Fruit fly (Drosophila melanogaster) whole organism, pupa: ENCODE measurements around the gene Sem1.

Experiments
- CG10348 ChIP-seq: fragments of 200-800 bp; sonication (Bioruptor generic); IDR thresholded peaks from 2 replicates; pipeline ENCODE4 v1.3.6; 2022; ENCODE audit warnings: missing biosample characterization, missing genetic modification characterization
- CG12605 ChIP-seq: fragments of 200-800 bp; sonication (Bioruptor generic); IDR thresholded peaks from 2 replicates; pipeline ENCODE4 v1.3.6; 2022; ENCODE audit warnings: missing biosample characterization, missing genetic modification characterization
- CG13204 ChIP-seq: fragments of 200-800 bp; sonication (Bioruptor generic); optimal IDR thresholded peaks from 2 replicates; lab custom pipeline; 2018; ENCODE audit warnings: missing biosample characterization, mild to moderate bottlenecking, missing genetic modification characterization, moderate library complexity
- CG14655 ChIP-seq: fragments of 200-800 bp; sonication (Bioruptor generic); optimal IDR thresholded peaks from 3 replicates; lab custom pipeline; 2017; ENCODE audit warnings: mild to moderate bottlenecking, missing biosample characterization, missing genetic modification reagents, missing genetic modification characterization
- CG15710 ChIP-seq: fragments of 200-800 bp; sonication (Bioruptor generic); optimal IDR thresholded peaks from 2 replicates; lab custom pipeline; 2018; ENCODE audit warnings: missing biosample characterization, mild to moderate bottlenecking, missing genetic modification characterization, moderate library complexity
- CG17806 ChIP-seq: fragments of 200-800 bp; sonication (Bioruptor generic); optimal IDR thresholded peaks from 2 replicates; lab custom pipeline; 2018; ENCODE audit warnings: missing biosample characterization, mild to moderate bottlenecking, missing genetic modification characterization, moderate library complexity
- CG32121 ChIP-seq: fragments of 200-800 bp; sonication (Bioruptor generic); IDR thresholded peaks from 2 replicates; pipeline ENCODE4 v1.3.6; 2022; ENCODE audit warnings: missing biosample characterization, missing genetic modification characterization
- CG34367 ChIP-seq: fragments of 200-800 bp; sonication (Bioruptor generic); optimal IDR thresholded peaks from 2 replicates; lab custom pipeline; 2018; ENCODE audit warnings: missing biosample characterization, mild to moderate bottlenecking, missing genetic modification characterization
- CG4496 ChIP-seq: fragments of 200-800 bp; sonication (Bioruptor generic); IDR thresholded peaks from 3 replicates; pipeline ENCODE4 v1.3.6; 2022; ENCODE audit warnings: missing biosample characterization, missing genetic modification characterization
- CG8159 ChIP-seq: fragments of 200-800 bp; sonication (Bioruptor generic); optimal IDR thresholded peaks from 3 replicates; lab custom pipeline; 2018; ENCODE audit warnings: missing biosample characterization, mild to moderate bottlenecking, missing genetic modification characterization, moderate library complexity
- CG8301 ChIP-seq: fragments of 200-800 bp; sonication (Bioruptor generic); optimal IDR thresholded peaks from 2 replicates; lab custom pipeline; 2018; ENCODE audit warnings: missing biosample characterization, mild to moderate bottlenecking, missing genetic modification characterization
- CG9948 ChIP-seq: fragments of 200-800 bp; sonication (Bioruptor generic); optimal IDR thresholded peaks from 2 replicates; lab custom pipeline; 2018; ENCODE audit warnings: missing biosample characterization, mild to moderate bottlenecking, missing genetic modification characterization, moderate library complexity
- D1 ChIP-seq: fragments of 200-800 bp; sonication (Bioruptor generic); optimal IDR thresholded peaks from 2 replicates; lab custom pipeline; 2018; ENCODE audit warnings: missing biosample characterization, mild to moderate bottlenecking, missing genetic modification characterization, moderate library complexity
- EcR ChIP-seq: fragments of 200-800 bp; sonication (Bioruptor generic); optimal IDR thresholded peaks from 3 replicates; lab custom pipeline; 2019; ENCODE audit warnings: missing biosample characterization, missing genetic modification characterization, mild to moderate bottlenecking, moderate library complexity, missing genetic modification reagents
- Ets98B ChIP-seq: fragments of 200-800 bp; sonication (Bioruptor generic); IDR thresholded peaks from 2 replicates; pipeline ENCODE4 v1.3.6; 2022; ENCODE audit warnings: missing biosample characterization, missing genetic modification characterization
- Pif1A ChIP-seq: fragments of 200-800 bp; sonication (Bioruptor generic); optimal IDR thresholded peaks from 3 replicates; lab custom pipeline; 2016; ENCODE audit warnings: missing biosample characterization, missing genetic modification characterization
- Pif1B ChIP-seq: fragments of 200-800 bp; sonication (Bioruptor generic); optimal IDR thresholded peaks from 3 replicates; lab custom pipeline; 2016; ENCODE audit warnings: missing biosample characterization, missing genetic modification characterization
- Snoo ChIP-seq: fragments of 200-800 bp; sonication (Bioruptor generic); optimal IDR thresholded peaks from 3 replicates; lab custom pipeline; 2017; ENCODE audit warnings: missing biosample characterization, mild to moderate bottlenecking, missing genetic modification characterization, inconsistent platforms
- fd96Ca ChIP-seq: fragments of 200-800 bp; sonication (Bioruptor generic); IDR thresholded peaks from 3 replicates; pipeline ENCODE4 v1.3.6; 2022; ENCODE audit warnings: missing biosample characterization, missing genetic modification characterization
- gl ChIP-seq: fragments of 200-800 bp; sonication (Bioruptor generic); optimal IDR thresholded peaks from 2 replicates; lab custom pipeline; 2018; ENCODE audit warnings: missing biosample characterization, mild to moderate bottlenecking, missing genetic modification characterization
- rn ChIP-seq: fragments of 200-800 bp; sonication (Bioruptor generic); IDR thresholded peaks from 2 replicates; pipeline ENCODE4 v1.3.6; 2022; ENCODE audit warnings: missing biosample characterization, missing genetic modification characterization

Gene Sem1

dm6 chr2L:7076055-7076700, 12.4 kb downstream of the Sem1 start:
- TF ChIP-seq CG34367 (tag; lab: Kevin White, UChicago) (peak; percentile 91), CG12605 (GFP tag; lab: Robert Waterston, UW) (peak; percentile 75), Ets98B (GFP tag; lab: Robert Waterston, UW) (peak; percentile 81), CG8159 (tag; lab: Kevin White, UChicago) (peak; percentile 89), CG32121 (peak; percentile 52), EcR (GFP tag; lab: Kevin White, UChicago) (peak; percentile 64), Pif1A (GFP tag; lab: Kevin White, UChicago) (peak; percentile 86), Snoo (peak; percentile 37), Pif1B (peak; percentile 83), CG10348 (GFP tag; lab: Robert Waterston, UW) (no peak), D1 (tag; lab: Kevin White, UChicago) (peak; percentile 32), fd96Ca (peak; percentile 86), rn (peak; percentile 67), CG8301 (peak; percentile 76), CG17806 (tag; lab: Kevin White, UChicago) (peak; percentile 87), CG4496 (peak; percentile 87), gl (peak; percentile 73), CG14655 (GFP tag; lab: Kevin White, UChicago) (peak; percentile 80), CG13204 (GFP tag; lab: Kevin White, UChicago) (peak; percentile 77), CG9948 (peak; percentile 84), CG15710 (tag; lab: Kevin White, UChicago) (peak; percentile 95)

dm6 chr2L:7076804-7077203, 13.0 kb downstream of the Sem1 start:
- no peak for TF ChIP-seq gl
- no peak for TF ChIP-seq rn
- TF ChIP-seq fd96Ca, result no peak
- no peak for TF ChIP-seq Pif1B
- no peak for TF ChIP-seq CG10348 (GFP tag; lab: Robert Waterston, UW)
- no peak for TF ChIP-seq CG34367 (tag; lab: Kevin White, UChicago)
- TF ChIP-seq EcR (GFP tag; lab: Kevin White, UChicago), result no peak
- peak; percentile 3 for TF ChIP-seq CG14655 (GFP tag; lab: Kevin White, UChicago)
- TF ChIP-seq Ets98B (GFP tag; lab: Robert Waterston, UW), result no peak
- TF ChIP-seq Pif1A (GFP tag; lab: Kevin White, UChicago), result no peak
- TF ChIP-seq CG8301, result no peak
- peak; percentile 13 for TF ChIP-seq CG9948
- peak; percentile 36 for TF ChIP-seq CG15710 (tag; lab: Kevin White, UChicago)
- no peak for TF ChIP-seq D1 (tag; lab: Kevin White, UChicago)
- peak; percentile 22 for TF ChIP-seq CG17806 (tag; lab: Kevin White, UChicago)
- peak; percentile 45 for TF ChIP-seq CG8159 (tag; lab: Kevin White, UChicago)
- no peak for TF ChIP-seq CG4496
- no peak for TF ChIP-seq CG13204 (GFP tag; lab: Kevin White, UChicago)
- no peak for TF ChIP-seq Snoo

dm6 chr2L:7081307-7081706, 17.5 kb downstream of the Sem1 start:
- TF ChIP-seq CG17806 (tag; lab: Kevin White, UChicago), result peak; percentile 8
- TF ChIP-seq CG4496, result 0 out of 3 replicates have a peak, but pooled peaks have one; percentile 29
- TF ChIP-seq rn, result no peak
- TF ChIP-seq CG14655 (GFP tag; lab: Kevin White, UChicago), result peak; percentile 16
- no peak for TF ChIP-seq EcR (GFP tag; lab: Kevin White, UChicago)
- TF ChIP-seq fd96Ca, result peak; percentile 39; the same call in 2 of the 3 replicates
- TF ChIP-seq, all 21 proteins: peak for 4

- no peak for TF ChIP-seq CG32121
- TF ChIP-seq EcR (GFP tag; lab: Kevin White, UChicago), result peak; percentile 71
Observed at dm6 chr2L:7082203-7082602, 18.4 kb downstream of the Sem1 start.

dm6 chr2L:7084410-7084809, 20.6 kb downstream of the Sem1 start, which contains the start of gene Pvf2:
Gene Pvf2, minus strand, starts transcription at chr2L:7084635.
- TF ChIP-seq Ets98B (GFP tag; lab: Robert Waterston, UW) (no peak), D1 (tag; lab: Kevin White, UChicago) (peak; percentile 60), CG4496 (peak; percentile 62; the same call in 1 of the 3 replicates), CG10348 (GFP tag; lab: Robert Waterston, UW) (no peak), Pif1A (GFP tag; lab: Kevin White, UChicago) (peak; percentile 16), EcR (GFP tag; lab: Kevin White, UChicago) (peak; percentile 11), Pif1B (peak; percentile 25)
- TF ChIP-seq, all 21 proteins: peak for 5

dm6 chr2L:7090922-7091321, 27.1 kb downstream of the Sem1 start:
- peak; percentile 31 for TF ChIP-seq Snoo
- no peak for TF ChIP-seq CG32121
- peak; percentile 21 for TF ChIP-seq Pif1B
- peak; percentile 32 for TF ChIP-seq CG14655 (GFP tag; lab: Kevin White, UChicago)
- TF ChIP-seq CG9948, result peak; percentile 31
- peak; percentile 19 for TF ChIP-seq CG17806 (tag; lab: Kevin White, UChicago)
- TF ChIP-seq CG13204 (GFP tag; lab: Kevin White, UChicago), result no peak
- peak; percentile 43 for TF ChIP-seq CG8159 (tag; lab: Kevin White, UChicago)

dm6 chr2L:7094303-7094702, 30.5 kb downstream of the Sem1 start:
- TF ChIP-seq CG9948, result no peak
- TF ChIP-seq CG34367 (tag; lab: Kevin White, UChicago), result peak; percentile 24
- no peak for TF ChIP-seq EcR (GFP tag; lab: Kevin White, UChicago)
- TF ChIP-seq CG15710 (tag; lab: Kevin White, UChicago), result peak; percentile 62
- peak; percentile 8 for TF ChIP-seq CG14655 (GFP tag; lab: Kevin White, UChicago)
- no peak for TF ChIP-seq CG10348 (GFP tag; lab: Robert Waterston, UW)
- TF ChIP-seq CG13204 (GFP tag; lab: Kevin White, UChicago), result no peak
- no peak for TF ChIP-seq CG17806 (tag; lab: Kevin White, UChicago)
